Fruit fly (Drosophila melanogaster): Measurements from ENCODE around the gene CG13949.

- TF ChIP-seq CTCF (optimal IDR thresholded peaks at IDR 0.05) (peak in 1 of 2 experiments; percentile 43), CG8478 (optimal IDR thresholded peaks at IDR 0.05) (no peak)
Observed at dm6 chr2L:870749-871418, 15.7 kb downstream of the CG13949 start.

Measured in S2 (cell line).